Fruit fly (Drosophila melanogaster) whole organism, pupa: ENCODE data around the gene NTPase.

ENCODE experiments used
- CG10348 ChIP-seq: fragments of 200-800 bp; sonication (Bioruptor generic); IDR thresholded peaks from 2 replicates; pipeline ENCODE4 v1.3.6; 2022; ENCODE audit warnings: missing biosample characterization, missing genetic modification characterization
- CG12605 ChIP-seq: fragments of 200-800 bp; sonication (Bioruptor generic); IDR thresholded peaks from 2 replicates; pipeline ENCODE4 v1.3.6; 2022; ENCODE audit warnings: missing biosample characterization, missing genetic modification characterization
- CG13204 ChIP-seq: fragments of 200-800 bp; sonication (Bioruptor generic); optimal IDR thresholded peaks from 2 replicates; lab custom pipeline; 2018; ENCODE audit warnings: missing biosample characterization, mild to moderate bottlenecking, missing genetic modification characterization, moderate library complexity
- CG14655 ChIP-seq: fragments of 200-800 bp; sonication (Bioruptor generic); optimal IDR thresholded peaks from 3 replicates; lab custom pipeline; 2017; ENCODE audit warnings: mild to moderate bottlenecking, missing biosample characterization, missing genetic modification reagents, missing genetic modification characterization
- CG15710 ChIP-seq: fragments of 200-800 bp; sonication (Bioruptor generic); optimal IDR thresholded peaks from 2 replicates; lab custom pipeline; 2018; ENCODE audit warnings: missing biosample characterization, mild to moderate bottlenecking, missing genetic modification characterization, moderate library complexity
- CG17806 ChIP-seq: fragments of 200-800 bp; sonication (Bioruptor generic); optimal IDR thresholded peaks from 2 replicates; lab custom pipeline; 2018; ENCODE audit warnings: missing biosample characterization, mild to moderate bottlenecking, missing genetic modification characterization, moderate library complexity
- CG32121 ChIP-seq: fragments of 200-800 bp; sonication (Bioruptor generic); IDR thresholded peaks from 2 replicates; pipeline ENCODE4 v1.3.6; 2022; ENCODE audit warnings: missing biosample characterization, missing genetic modification characterization
- CG34367 ChIP-seq: fragments of 200-800 bp; sonication (Bioruptor generic); optimal IDR thresholded peaks from 2 replicates; lab custom pipeline; 2018; ENCODE audit warnings: missing biosample characterization, mild to moderate bottlenecking, missing genetic modification characterization
- CG4496 ChIP-seq: fragments of 200-800 bp; sonication (Bioruptor generic); IDR thresholded peaks from 3 replicates; pipeline ENCODE4 v1.3.6; 2022; ENCODE audit warnings: missing biosample characterization, missing genetic modification characterization
- CG8159 ChIP-seq: fragments of 200-800 bp; sonication (Bioruptor generic); optimal IDR thresholded peaks from 3 replicates; lab custom pipeline; 2018; ENCODE audit warnings: missing biosample characterization, mild to moderate bottlenecking, missing genetic modification characterization, moderate library complexity
- CG8301 ChIP-seq: fragments of 200-800 bp; sonication (Bioruptor generic); optimal IDR thresholded peaks from 2 replicates; lab custom pipeline; 2018; ENCODE audit warnings: missing biosample characterization, mild to moderate bottlenecking, missing genetic modification characterization
- CG9948 ChIP-seq: fragments of 200-800 bp; sonication (Bioruptor generic); optimal IDR thresholded peaks from 2 replicates; lab custom pipeline; 2018; ENCODE audit warnings: missing biosample characterization, mild to moderate bottlenecking, missing genetic modification characterization, moderate library complexity
- D1 ChIP-seq: fragments of 200-800 bp; sonication (Bioruptor generic); optimal IDR thresholded peaks from 2 replicates; lab custom pipeline; 2018; ENCODE audit warnings: missing biosample characterization, mild to moderate bottlenecking, missing genetic modification characterization, moderate library complexity
- EcR ChIP-seq: fragments of 200-800 bp; sonication (Bioruptor generic); optimal IDR thresholded peaks from 3 replicates; lab custom pipeline; 2019; ENCODE audit warnings: missing biosample characterization, missing genetic modification characterization, mild to moderate bottlenecking, moderate library complexity, missing genetic modification reagents
- Ets98B ChIP-seq: fragments of 200-800 bp; sonication (Bioruptor generic); IDR thresholded peaks from 2 replicates; pipeline ENCODE4 v1.3.6; 2022; ENCODE audit warnings: missing biosample characterization, missing genetic modification characterization
- Pif1A ChIP-seq: fragments of 200-800 bp; sonication (Bioruptor generic); optimal IDR thresholded peaks from 3 replicates; lab custom pipeline; 2016; ENCODE audit warnings: missing biosample characterization, missing genetic modification characterization
- Pif1B ChIP-seq: fragments of 200-800 bp; sonication (Bioruptor generic); optimal IDR thresholded peaks from 3 replicates; lab custom pipeline; 2016; ENCODE audit warnings: missing biosample characterization, missing genetic modification characterization
- Snoo ChIP-seq: fragments of 200-800 bp; sonication (Bioruptor generic); optimal IDR thresholded peaks from 3 replicates; lab custom pipeline; 2017; ENCODE audit warnings: missing biosample characterization, mild to moderate bottlenecking, missing genetic modification characterization, inconsistent platforms
- fd96Ca ChIP-seq: fragments of 200-800 bp; sonication (Bioruptor generic); IDR thresholded peaks from 3 replicates; pipeline ENCODE4 v1.3.6; 2022; ENCODE audit warnings: missing biosample characterization, missing genetic modification characterization
- gl ChIP-seq: fragments of 200-800 bp; sonication (Bioruptor generic); optimal IDR thresholded peaks from 2 replicates; lab custom pipeline; 2018; ENCODE audit warnings: missing biosample characterization, mild to moderate bottlenecking, missing genetic modification characterization
- rn ChIP-seq: fragments of 200-800 bp; sonication (Bioruptor generic); IDR thresholded peaks from 2 replicates; pipeline ENCODE4 v1.3.6; 2022; ENCODE audit warnings: missing biosample characterization, missing genetic modification characterization

The NTPase gene

DNA sequence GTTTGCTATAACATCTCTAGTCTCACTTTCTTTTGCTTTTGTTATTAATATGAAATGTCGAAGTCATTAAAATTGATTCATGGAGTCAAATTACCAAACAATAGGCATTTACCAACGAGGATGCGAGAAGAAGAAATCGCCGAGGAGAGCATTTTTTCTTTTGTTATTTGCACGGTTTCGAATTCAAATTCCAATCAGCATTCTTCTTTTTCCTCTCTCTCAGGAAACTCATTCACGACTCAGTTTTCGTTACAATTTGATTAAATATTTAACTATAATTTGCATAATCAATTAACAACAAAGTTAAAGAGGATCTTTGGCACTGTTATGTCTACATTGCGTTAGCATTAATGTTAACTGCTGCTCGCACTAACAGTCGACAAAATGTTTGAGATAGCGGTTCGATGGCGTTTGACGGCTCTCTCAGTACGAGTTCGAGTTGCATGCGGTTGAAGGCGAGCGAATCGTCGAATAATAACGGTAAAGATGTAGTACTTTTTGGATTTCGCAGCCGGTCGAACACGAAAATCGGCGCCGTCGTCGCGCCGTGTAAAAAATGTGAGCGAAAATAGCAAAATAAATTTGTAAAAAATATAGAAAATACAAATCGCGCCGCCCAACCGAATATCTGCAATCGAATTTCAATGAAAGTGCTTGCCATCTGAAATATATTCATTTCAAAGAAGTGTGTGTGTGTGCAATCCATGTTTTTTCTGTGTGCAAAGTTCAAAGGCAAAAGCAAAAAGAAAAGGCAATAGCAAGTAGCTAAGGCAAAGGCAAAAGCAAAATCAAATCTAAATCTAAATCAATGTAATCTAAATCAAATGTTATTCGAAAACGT, 2.3 kb upstream of the NTPase start:
- peak; percentile 49 for TF ChIP-seq D1
- TF ChIP-seq fd96Ca (GFP tag; lab: Robert Waterston, UW) = no peak
- no peak for TF ChIP-seq Ets98B (GFP tag; lab: Robert Waterston, UW)
- 0 out of 2 replicates have a peak, but pooled peaks have one; percentile 6 for TF ChIP-seq CG12605 (GFP tag; lab: Robert Waterston, UW)
- peak; percentile 4 for TF ChIP-seq CG14655 (GFP tag; lab: Kevin White, UChicago)
- TF ChIP-seq Pif1A (GFP tag; lab: Kevin White, UChicago) = no peak
- no peak for TF ChIP-seq rn (GFP tag; lab: Robert Waterston, UW)
- TF ChIP-seq Snoo = no peak
- TF ChIP-seq CG4496 (GFP tag; lab: Robert Waterston, UW) = 0 out of 3 replicates have a peak, but pooled peaks have one; percentile 13
- no peak for TF ChIP-seq CG15710 (tag; lab: Kevin White, UChicago)
- TF ChIP-seq CG13204 (GFP tag; lab: Kevin White, UChicago) = no peak
- no peak for TF ChIP-seq CG34367 (tag; lab: Kevin White, UChicago)
- TF ChIP-seq EcR (GFP tag; lab: Kevin White, UChicago) = no peak
- TF ChIP-seq CG32121 (GFP tag; lab: Robert Waterston, UW) = 0 out of 2 replicates have a peak, but pooled peaks have one; percentile 8
- peak; percentile 6 for TF ChIP-seq Pif1B (GFP tag; lab: Kevin White, UChicago)
- no peak for TF ChIP-seq CG8301 (tag; lab: Kevin White, UChicago)

DNA sequence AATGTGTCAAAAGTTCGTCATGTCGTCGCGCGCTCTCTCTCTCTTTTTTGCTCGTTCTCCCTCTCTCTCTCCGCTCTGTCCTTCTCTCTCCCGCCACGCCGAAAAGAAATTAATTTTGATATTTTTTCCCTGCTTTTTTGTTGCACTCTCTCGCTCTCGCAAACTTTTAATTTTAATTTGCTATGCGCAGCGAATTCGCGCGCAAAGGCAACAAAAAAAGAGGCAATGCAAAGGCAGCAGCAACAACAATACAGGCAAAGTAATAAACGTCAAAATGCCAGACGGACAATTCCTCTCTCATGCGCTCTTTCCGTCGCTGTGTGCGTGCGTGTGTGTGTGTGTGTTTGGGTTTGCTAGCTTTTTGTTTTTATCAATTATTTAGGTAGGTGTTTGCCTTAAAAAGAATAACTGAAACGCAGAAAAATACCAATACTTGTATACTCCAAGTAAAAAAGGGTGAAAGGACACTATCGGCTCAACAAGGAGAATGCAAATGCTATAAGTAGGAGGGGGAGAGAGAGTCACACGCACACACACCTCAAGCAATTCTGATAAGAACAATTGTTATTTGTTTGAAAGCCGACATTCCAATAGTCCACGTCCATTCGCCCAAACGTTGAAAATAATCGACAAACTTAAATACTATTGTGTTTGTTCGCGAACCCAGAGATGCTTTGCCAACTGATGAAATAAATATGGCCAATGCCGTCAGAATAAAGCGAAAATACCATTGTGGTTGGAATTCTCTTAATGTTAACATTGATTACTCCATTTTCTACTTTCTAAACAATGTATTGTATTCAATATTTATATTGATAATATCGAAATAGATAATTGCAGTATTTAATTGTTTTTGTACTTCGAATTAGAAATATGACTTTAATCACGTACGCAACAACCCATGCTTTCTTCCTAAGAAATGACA, 1.2 kb upstream of the NTPase start:
- TF ChIP-seq Pif1B (GFP tag; lab: Kevin White, UChicago) (peak; percentile 17), CG34367 (tag; lab: Kevin White, UChicago) (no peak), CG13204 (GFP tag; lab: Kevin White, UChicago) (peak; percentile 46), CG4496 (GFP tag; lab: Robert Waterston, UW) (peak; percentile 59; the same call in 2 of the 3 replicates), rn (GFP tag; lab: Robert Waterston, UW) (no peak), Ets98B (GFP tag; lab: Robert Waterston, UW) (peak; percentile 65; the same call in 1 of the 2 replicates), CG9948 (tag; lab: Kevin White, UChicago) (no peak), EcR (GFP tag; lab: Kevin White, UChicago) (peak; percentile 9), CG17806 (tag; lab: Kevin White, UChicago) (no peak), CG10348 (GFP tag; lab: Robert Waterston, UW) (no peak), gl (tag; lab: Kevin White, UChicago) (peak; percentile 57), D1 (peak; percentile 4), CG32121 (GFP tag; lab: Robert Waterston, UW) (peak; percentile 32; the same call in 1 of the 2 replicates), CG15710 (tag; lab: Kevin White, UChicago) (peak; percentile 14), CG12605 (GFP tag; lab: Robert Waterston, UW) (peak; percentile 78), Snoo (no peak), Pif1A (GFP tag; lab: Kevin White, UChicago) (no peak), CG14655 (GFP tag; lab: Kevin White, UChicago) (peak; percentile 23), CG8301 (tag; lab: Kevin White, UChicago) (no peak), CG8159 (tag; lab: Kevin White, UChicago) (peak; percentile 37), fd96Ca (GFP tag; lab: Robert Waterston, UW) (peak; percentile 51; the same call in 2 of the 3 replicates)

DNA sequence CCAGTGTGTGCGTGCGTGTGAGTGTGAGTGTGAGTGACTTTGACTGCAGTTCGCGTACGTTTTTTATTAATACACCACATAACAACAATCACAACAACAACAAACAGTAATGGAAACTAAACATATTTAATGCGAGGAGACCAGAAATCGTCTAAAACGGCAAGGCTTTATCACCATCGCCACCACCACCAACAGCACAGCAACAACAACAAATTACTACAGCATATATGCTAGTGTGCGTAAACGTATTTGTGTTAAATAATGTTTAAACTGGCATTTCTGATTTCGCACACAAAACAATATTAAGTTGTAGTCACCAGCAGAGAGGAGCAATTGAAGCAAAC, 548 bp upstream of the NTPase start:
- no peak for TF ChIP-seq rn (GFP tag; lab: Robert Waterston, UW)
- no peak for TF ChIP-seq CG4496 (GFP tag; lab: Robert Waterston, UW)
- TF ChIP-seq CG12605 (GFP tag; lab: Robert Waterston, UW) = no peak
- TF ChIP-seq Snoo = no peak
- no peak for TF ChIP-seq CG15710 (tag; lab: Kevin White, UChicago)
- TF ChIP-seq CG32121 (GFP tag; lab: Robert Waterston, UW) = no peak
- no peak for TF ChIP-seq CG10348 (GFP tag; lab: Robert Waterston, UW)
- TF ChIP-seq CG17806 (tag; lab: Kevin White, UChicago) = no peak
- no peak for TF ChIP-seq EcR (GFP tag; lab: Kevin White, UChicago)
- TF ChIP-seq CG9948 (tag; lab: Kevin White, UChicago) = no peak
- TF ChIP-seq CG14655 (GFP tag; lab: Kevin White, UChicago) = no peak
- TF ChIP-seq CG34367 (tag; lab: Kevin White, UChicago) = no peak
- TF ChIP-seq CG13204 (GFP tag; lab: Kevin White, UChicago) = no peak
- no peak for TF ChIP-seq fd96Ca (GFP tag; lab: Robert Waterston, UW)
- no peak for TF ChIP-seq gl (tag; lab: Kevin White, UChicago)
- no peak for TF ChIP-seq Pif1A (GFP tag; lab: Kevin White, UChicago)

DNA sequence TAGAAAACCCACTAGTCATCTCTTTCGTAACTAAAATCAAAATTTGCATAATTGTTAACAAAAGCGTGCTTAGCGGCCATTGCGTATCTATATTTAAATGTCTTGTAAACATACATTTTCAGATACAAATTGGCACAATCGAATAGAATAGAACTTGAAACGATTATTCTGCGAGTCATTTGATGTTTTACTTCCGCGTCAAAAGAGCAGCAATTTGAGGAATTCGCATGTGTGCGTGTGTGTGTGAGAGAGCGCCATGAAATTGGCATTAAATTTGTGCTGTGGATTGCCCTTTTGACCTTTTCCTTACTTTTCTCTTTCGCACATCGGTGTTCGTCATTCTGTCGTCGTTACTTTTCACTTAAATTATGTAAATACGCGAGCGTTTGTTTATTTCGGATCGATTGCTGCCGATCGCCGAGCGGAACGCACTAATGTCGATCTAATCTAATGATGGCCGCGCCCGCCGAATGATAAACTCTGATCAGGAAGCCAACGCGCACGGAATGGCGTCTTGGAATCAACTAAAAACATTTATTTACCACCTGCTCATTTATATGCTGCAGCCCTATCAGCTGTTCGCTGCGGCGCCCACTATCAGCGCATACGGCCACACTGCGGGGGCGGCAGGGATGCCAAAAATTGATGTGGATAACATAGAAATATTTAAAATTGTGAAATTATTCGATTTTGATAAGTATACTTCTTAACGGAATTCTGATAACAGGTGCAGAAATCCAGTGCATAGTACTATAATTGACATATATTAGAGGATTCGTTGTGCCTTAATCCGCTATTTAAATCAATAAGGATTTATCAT, 757 bp downstream of the NTPase start:
- TF ChIP-seq CG8301 (tag; lab: Kevin White, UChicago) (no peak), CG8159 (tag; lab: Kevin White, UChicago) (peak; percentile 10), Snoo (no peak), CG12605 (GFP tag; lab: Robert Waterston, UW) (peak; percentile 36; the same call in 1 of the 2 replicates), CG4496 (GFP tag; lab: Robert Waterston, UW) (peak; percentile 53), CG32121 (GFP tag; lab: Robert Waterston, UW) (peak; percentile 36), EcR (GFP tag; lab: Kevin White, UChicago) (no peak), D1 (no peak), CG9948 (tag; lab: Kevin White, UChicago) (no peak), CG15710 (tag; lab: Kevin White, UChicago) (peak; percentile 26), Ets98B (GFP tag; lab: Robert Waterston, UW) (peak; percentile 32), rn (GFP tag; lab: Robert Waterston, UW) (0 out of 2 replicates have a peak, but pooled peaks have one; percentile 33), CG13204 (GFP tag; lab: Kevin White, UChicago) (no peak), Pif1B (GFP tag; lab: Kevin White, UChicago) (no peak), CG10348 (GFP tag; lab: Robert Waterston, UW) (no peak), fd96Ca (GFP tag; lab: Robert Waterston, UW) (no peak), CG14655 (GFP tag; lab: Kevin White, UChicago) (no peak), gl (tag; lab: Kevin White, UChicago) (peak; percentile 3), CG17806 (tag; lab: Kevin White, UChicago) (no peak), Pif1A (GFP tag; lab: Kevin White, UChicago) (no peak), CG34367 (tag; lab: Kevin White, UChicago) (no peak)
